Worm (Caenorhabditis elegans) whole organism, L1 larva: ENCODE measurements around the gene fkh-8.
A peak's percentile ranks its signal among the peaks of the same experiment; 100 is the strongest.

Source experiments
- C04F5.9 ChIP-seq: sonication (generic microtip); optimal IDR thresholded peaks from 2 replicates; lab custom pipeline; 2016; ENCODE audit warnings: missing genetic modification characterization, missing compliant biosample characterization
- aly-2 ChIP-seq: fragments of 150-350 bp; optimal IDR thresholded peaks from 2 replicates; lab custom pipeline; 2014; ENCODE audit warnings: missing biosample characterization, missing genetic modification characterization
- ama-1 ChIP-seq: fragments of 150-350 bp; optimal IDR thresholded peaks from 2 replicates; lab custom pipeline; 2014
- blmp-1 ChIP-seq: fragments of 150-350 bp; optimal IDR thresholded peaks from 2 replicates; lab custom pipeline; 2014; ENCODE audit warnings: missing biosample characterization, missing genetic modification characterization
- ceh-63 ChIP-seq: fragments of 200-800 bp; sonication (Bioruptor generic); optimal IDR thresholded peaks from 2 replicates; lab custom pipeline; 2018; ENCODE audit warnings: mild to moderate bottlenecking, missing genetic modification characterization, missing compliant biosample characterization
- ceh-88 ChIP-seq: fragments of 200-800 bp; sonication (Bioruptor generic); IDR thresholded peaks from 2 replicates; pipeline ENCODE4 v1.3.6; 2022; ENCODE audit warnings: missing genetic modification characterization, missing compliant biosample characterization
- ces-1 ChIP-seq: fragments of 150-350 bp; optimal IDR thresholded peaks from 2 replicates; lab custom pipeline; 2014; ENCODE audit warnings: missing biosample characterization, missing genetic modification reagents, missing genetic modification characterization
- dsc-1 ChIP-seq: sonication (generic microtip); optimal IDR thresholded peaks from 2 replicates; lab custom pipeline; 2016; ENCODE audit warnings: mild to moderate bottlenecking, missing genetic modification characterization, missing compliant biosample characterization
- efl-3 ChIP-seq: fragments of 200-800 bp; sonication (Bioruptor generic); optimal IDR thresholded peaks from 2 replicates; lab custom pipeline; 2018; ENCODE audit warnings: mild to moderate bottlenecking, missing genetic modification characterization, missing compliant biosample characterization
- egl-27 ChIP-seq, 2 experiments: fragments of 150-350 bp in 1 of 2; sonication (generic microtip); optimal IDR thresholded peaks; 3 replicates each; lab custom pipeline; 2017 to 2018; ENCODE audit warnings: missing biosample characterization in 2 of 2, missing genetic modification characterization in 2 of 2, missing genetic modification reagents in 2 of 2
- elt-3 ChIP-seq, 6 experiments: fragments of 150-350 bp in 1 of 6; sonication (generic microtip); optimal IDR thresholded peaks; 2 replicates each; lab custom pipeline; 2017 to 2018; ENCODE audit warnings: missing biosample characterization in 6 of 6, missing genetic modification characterization in 6 of 6, inconsistent platforms in 1 of 6
- fkh-10 ChIP-seq: sonication (generic microtip); optimal IDR thresholded peaks from 2 replicates; lab custom pipeline; 2017; ENCODE audit warnings: missing biosample characterization, missing genetic modification reagents, missing genetic modification characterization
- fos-1 ChIP-seq: fragments of 150-350 bp; optimal IDR thresholded peaks from 2 replicates; lab custom pipeline; 2014; ENCODE audit warnings: missing biosample characterization, missing genetic modification characterization
- jun-1 ChIP-seq: fragments of 150-350 bp; optimal IDR thresholded peaks from 2 replicates; lab custom pipeline; 2014; ENCODE audit warnings: missing biosample characterization, missing genetic modification reagents, missing genetic modification characterization
- lin-13 ChIP-seq: fragments of 150-350 bp; optimal IDR thresholded peaks from 2 replicates; lab custom pipeline; 2014; ENCODE audit warnings: missing biosample characterization, missing genetic modification reagents, missing genetic modification characterization
- lin-14 ChIP-seq: fragments of 200-800 bp; sonication (Bioruptor generic); optimal IDR thresholded peaks from 2 replicates; lab custom pipeline; 2018; ENCODE audit warnings: mild to moderate bottlenecking, missing genetic modification characterization, moderate library complexity, missing compliant biosample characterization
- lin-15B ChIP-seq: fragments of 150-350 bp; sonication (generic microtip); optimal IDR thresholded peaks from 3 replicates; lab custom pipeline; 2014; ENCODE audit warnings: missing biosample characterization, missing genetic modification characterization
- lin-39 ChIP-seq: fragments of 150-350 bp; optimal IDR thresholded peaks from 2 replicates; lab custom pipeline; 2014; ENCODE audit warnings: missing biosample characterization, missing genetic modification reagents, missing genetic modification characterization
- lir-3 ChIP-seq: sonication (generic microtip); optimal IDR thresholded peaks from 2 replicates; lab custom pipeline; 2016; ENCODE audit warnings: mild to moderate bottlenecking, missing genetic modification characterization, moderate library complexity, missing compliant biosample characterization; ENCODE audit not compliant: poor library complexity
- mab-9 ChIP-seq: fragments of 200-800 bp; sonication (Bioruptor generic); IDR thresholded peaks from 2 replicates; pipeline ENCODE4 v1.3.6; 2022; ENCODE audit warnings: missing genetic modification reagents, missing genetic modification characterization, missing compliant biosample characterization
- mef-2 ChIP-seq: fragments of 150-350 bp; optimal IDR thresholded peaks from 2 replicates; lab custom pipeline; 2014; ENCODE audit warnings: missing biosample characterization, missing genetic modification characterization
- mep-1 ChIP-seq: fragments of 150-350 bp; optimal IDR thresholded peaks from 2 replicates; lab custom pipeline; 2014; ENCODE audit warnings: missing biosample characterization, missing genetic modification characterization
- nhr-19 ChIP-seq: fragments of 200-800 bp; sonication (Bioruptor generic); conservative IDR thresholded peaks from 2 replicates; pipeline ENCODE4 v1.3.6; 2022; ENCODE audit warnings: missing genetic modification characterization, missing compliant biosample characterization
- nhr-20 ChIP-seq: sonication (generic microtip); optimal IDR thresholded peaks from 2 replicates; lab custom pipeline; 2016; ENCODE audit warnings: mild to moderate bottlenecking, missing genetic modification characterization, missing compliant biosample characterization
- nhr-28 ChIP-seq: fragments of 150-350 bp; optimal IDR thresholded peaks from 2 replicates; lab custom pipeline; 2014; ENCODE audit warnings: missing biosample characterization, missing genetic modification characterization
- nhr-71 ChIP-seq: sonication (generic microtip); optimal IDR thresholded peaks from 2 replicates; lab custom pipeline; 2016; ENCODE audit warnings: mild to moderate bottlenecking, missing genetic modification characterization, moderate library complexity, missing compliant biosample characterization
- nhr-84 ChIP-seq: sonication (generic microtip); optimal IDR thresholded peaks from 2 replicates; lab custom pipeline; 2017; ENCODE audit warnings: missing biosample characterization, missing genetic modification characterization
- nhr-85 ChIP-seq: sonication (generic microtip); peaks from one replicate; lab custom pipeline; 2016; ENCODE audit warnings: missing genetic modification characterization, inconsistent platforms, missing compliant biosample characterization
- pqm-1 ChIP-seq: sonication (generic microtip); optimal IDR thresholded peaks from 3 replicates; lab custom pipeline; 2017; ENCODE audit warnings: missing biosample characterization, missing genetic modification characterization
- rnt-1 ChIP-seq: sonication (generic microtip); optimal IDR thresholded peaks from 2 replicates; lab custom pipeline; 2016; ENCODE audit warnings: mild to moderate bottlenecking, missing genetic modification characterization, moderate library complexity, missing compliant biosample characterization
- skn-1 ChIP-seq: fragments of 150-350 bp; optimal IDR thresholded peaks from 2 replicates; lab custom pipeline; 2014; ENCODE audit warnings: missing biosample characterization, missing genetic modification characterization
- snpc-4 ChIP-seq: fragments of 150-350 bp; optimal IDR thresholded peaks from 2 replicates; lab custom pipeline; 2014; ENCODE audit warnings: missing biosample characterization, missing genetic modification characterization
- sptf-1 ChIP-seq: fragments of 150-350 bp; optimal IDR thresholded peaks from 2 replicates; lab custom pipeline; 2014; ENCODE audit warnings: missing biosample characterization, missing genetic modification characterization
- swsn-7 ChIP-seq: sonication (generic microtip); optimal IDR thresholded peaks from 2 replicates; lab custom pipeline; 2016; ENCODE audit warnings: missing genetic modification characterization, missing compliant biosample characterization
- tlp-1 ChIP-seq: fragments of 150-350 bp; optimal IDR thresholded peaks from 2 replicates; lab custom pipeline; 2014; ENCODE audit warnings: missing biosample characterization, missing genetic modification characterization
- unc-130 ChIP-seq: fragments of 150-350 bp; optimal IDR thresholded peaks from 2 replicates; lab custom pipeline; 2017; ENCODE audit warnings: missing biosample characterization, missing genetic modification characterization, inconsistent platforms
- unc-62 ChIP-seq: fragments of 150-350 bp; optimal IDR thresholded peaks from 2 replicates; lab custom pipeline; 2014; ENCODE audit warnings: missing biosample characterization, missing genetic modification reagents, missing genetic modification characterization
- unc-86 ChIP-seq: sonication (generic microtip); optimal IDR thresholded peaks from 2 replicates; lab custom pipeline; 2016; ENCODE audit warnings: missing genetic modification characterization, missing compliant biosample characterization
- vab-15 ChIP-seq: sonication (generic microtip); optimal IDR thresholded peaks from 2 replicates; lab custom pipeline; 2017; ENCODE audit warnings: missing genotype, mild to moderate bottlenecking, missing genetic modification characterization, missing compliant biosample characterization
- zag-1 ChIP-seq: fragments of 150-350 bp; optimal IDR thresholded peaks from 2 replicates; lab custom pipeline; 2014; ENCODE audit warnings: missing biosample characterization, missing genetic modification characterization
- zip-4 ChIP-seq: fragments of 200-800 bp; sonication (Bioruptor generic); optimal IDR thresholded peaks from 2 replicates; lab custom pipeline; 2018; ENCODE audit warnings: mild to moderate bottlenecking, missing genetic modification characterization, moderate library complexity, missing compliant biosample characterization

fkh-8 gene

ce11 chrII:6236093-6236945 lies 45.1 kb upstream of the fkh-8 start (continued):
- TF ChIP-seq vab-15 (tag; lab: Kevin White, UChicago), result no peak
- TF ChIP-seq lin-39, result no peak
- TF ChIP-seq aly-2 (tag; lab: Kevin White, UChicago), result no peak
- TF ChIP-seq lin-15B, result no peak
- TF ChIP-seq jun-1 (tag; lab: Kevin White, UChicago), result no peak
- no peak for TF ChIP-seq C04F5.9 (tag; lab: Kevin White, UChicago)
- TF ChIP-seq swsn-7, result no peak
- TF ChIP-seq elt-3 (tag; optimal IDR thresholded peaks at IDR 0.05; lab: Kevin White, UChicago), result peak in 1 of 6 experiments; percentile 35
- TF ChIP-seq zag-1 (tag; lab: Kevin White, UChicago), result no peak
- TF ChIP-seq skn-1, result no peak
- TF ChIP-seq nhr-28, result no peak
- TF ChIP-seq blmp-1 (tag; lab: Kevin White, UChicago), result peak; percentile 78
- peak; percentile 83 for TF ChIP-seq nhr-85 (tag; lab: Kevin White, UChicago)
- no peak for TF ChIP-seq unc-62
- no peak for TF ChIP-seq dsc-1 (tag; lab: Kevin White, UChicago)
- no peak for TF ChIP-seq mep-1 (tag; lab: Kevin White, UChicago)
- TF ChIP-seq egl-27 (tag; optimal IDR thresholded peaks at IDR 0.05; lab: Kevin White, UChicago), result no peak
- no peak for TF ChIP-seq nhr-84 (tag; lab: Kevin White, UChicago)
- no peak for TF ChIP-seq efl-3 (GFP tag; lab: Kevin White, UChicago)
- peak; percentile 25 for TF ChIP-seq nhr-20
- no peak for TF ChIP-seq fkh-10 (GFP tag; lab: Kevin White, UChicago)
- TF ChIP-seq lir-3 (tag; lab: Kevin White, UChicago), result no peak
- TF ChIP-seq tlp-1 (tag; lab: Kevin White, UChicago), result no peak
- no peak for TF ChIP-seq ces-1 (GFP tag; lab: Kevin White, UChicago)
- TF ChIP-seq ceh-88, result no peak
- no peak for TF ChIP-seq rnt-1
- no peak for TF ChIP-seq ceh-63 (GFP tag; lab: Kevin White, UChicago)
- no peak for TF ChIP-seq sptf-1 (tag; lab: Kevin White, UChicago)

- TF ChIP-seq lin-14 (no peak), pqm-1 (no peak), unc-86 (tag; lab: Kevin White, UChicago) (no peak), nhr-71 (tag; lab: Kevin White, UChicago) (no peak), unc-130 (no peak), mab-9 (no peak), nhr-84 (tag; lab: Kevin White, UChicago) (no peak), unc-62 (no peak), ama-1 (no peak), lir-3 (tag; lab: Kevin White, UChicago) (no peak), snpc-4 (no peak), mef-2 (tag; lab: Kevin White, UChicago) (no peak)
- TF ChIP-seq, all 84 proteins: peak for 0
Observed at ce11 chrII:6235432-6236092, 44.4 kb upstream of the fkh-8 start, which contains the start of gene T24H7.9. T24H7.9 (minus strand) TSS chrII:6235505.

- TF ChIP-seq nhr-19 (GFP tag; lab: Robert Waterston, UW) (no peak), lin-13 (no peak), zip-4 (GFP tag; lab: Kevin White, UChicago) (no peak), egl-27 (tag; optimal IDR thresholded peaks at IDR 0.05; lab: Kevin White, UChicago) (no peak), C04F5.9 (tag; lab: Kevin White, UChicago) (no peak), lin-14 (peak; percentile 64), fos-1 (tag; lab: Kevin White, UChicago) (no peak)
Observed at ce11 chrII:6230116-6230515, 38.9 kb upstream of the fkh-8 start.
